Worm (Caenorhabditis elegans): ENCODE results near the gene pept-1.

DNA sequence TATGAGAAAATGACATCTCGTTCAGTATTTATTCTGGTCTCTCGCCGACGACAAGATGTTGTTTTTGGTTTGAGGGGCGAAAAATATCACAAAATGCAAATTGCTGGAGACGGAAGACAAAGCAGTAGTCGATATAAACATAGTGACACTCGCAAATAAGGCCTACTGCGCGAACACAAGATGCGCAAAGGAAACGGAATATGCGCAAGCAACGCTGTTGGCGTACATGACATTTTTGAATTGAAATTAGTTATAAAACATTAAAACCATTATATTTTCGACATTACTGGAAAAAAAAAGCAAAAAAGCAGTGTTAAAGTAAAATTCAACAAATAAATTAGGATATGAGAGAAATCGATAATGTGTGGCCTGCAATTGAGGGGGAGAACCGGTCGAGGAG, 48.3 kb downstream of the pept-1 start, which contains the start of gene cdf-1:
- TF ChIP-seq elt-3 (tag; optimal IDR thresholded peaks at IDR 0.05): no peak
- no peak for TF ChIP-seq ztf-4 (tag; optimal IDR thresholded peaks at IDR 0.05)
- no peak for TF ChIP-seq nhr-11 (tag; optimal IDR thresholded peaks at IDR 0.05)
- TF ChIP-seq ceh-82 (tag; optimal IDR thresholded peaks at IDR 0.05): no peak

Measured in whole organism, L3 larva.